Worm (Caenorhabditis elegans) whole organism, L4 larva: ENCODE measurements around the gene fbxo-11.2.

Experiments
- aly-2 ChIP-seq: sonication (generic microtip); optimal IDR thresholded peaks from 2 replicates; lab custom pipeline; 2018; ENCODE audit warnings: missing biosample characterization, missing genetic modification characterization
- ceh-82 ChIP-seq: sonication (generic microtip); optimal IDR thresholded peaks from 2 replicates; lab custom pipeline; 2017; ENCODE audit warnings: missing biosample characterization, missing genetic modification characterization
- daf-19 ChIP-seq: fragments of 200-800 bp; sonication (Bioruptor generic); conservative IDR thresholded peaks from 2 replicates; pipeline ENCODE4 v1.3.6; 2022; ENCODE audit warnings: missing genetic modification characterization, missing compliant biosample characterization
- lin-39 ChIP-seq: fragments of 150-350 bp; optimal IDR thresholded peaks from 2 replicates; lab custom pipeline; 2014; ENCODE audit warnings: missing biosample characterization, missing genetic modification reagents, missing genetic modification characterization
- mdt-29 ChIP-seq: fragments of 200-800 bp; sonication (Bioruptor generic); IDR thresholded peaks from 2 replicates; pipeline ENCODE4 v1.3.6; 2022; ENCODE audit warnings: missing genetic modification reagents, missing genetic modification characterization, missing compliant biosample characterization
- nhr-76 ChIP-seq: fragments of 150-350 bp; optimal IDR thresholded peaks from 2 replicates; lab custom pipeline; 2014; ENCODE audit warnings: missing biosample characterization, missing genetic modification characterization
- pha-4 ChIP-seq, 2 experiments: fragments of 150-350 bp in 1 of 2; fragments of 200-800 bp in 1 of 2; sonication (Bioruptor generic) in 1 of 2; IDR thresholded peaks in 1 of 2; optimal IDR thresholded peaks in 1 of 2; 2 replicates each; pipeline versions ENCODE4 v1.3.6 to Lab custom; 2014 to 2022; ENCODE audit warnings: missing genetic modification characterization in 2 of 2, missing genetic modification reagents in 2 of 2, missing biosample characterization in 1 of 2, missing compliant biosample characterization in 1 of 2

DNA sequence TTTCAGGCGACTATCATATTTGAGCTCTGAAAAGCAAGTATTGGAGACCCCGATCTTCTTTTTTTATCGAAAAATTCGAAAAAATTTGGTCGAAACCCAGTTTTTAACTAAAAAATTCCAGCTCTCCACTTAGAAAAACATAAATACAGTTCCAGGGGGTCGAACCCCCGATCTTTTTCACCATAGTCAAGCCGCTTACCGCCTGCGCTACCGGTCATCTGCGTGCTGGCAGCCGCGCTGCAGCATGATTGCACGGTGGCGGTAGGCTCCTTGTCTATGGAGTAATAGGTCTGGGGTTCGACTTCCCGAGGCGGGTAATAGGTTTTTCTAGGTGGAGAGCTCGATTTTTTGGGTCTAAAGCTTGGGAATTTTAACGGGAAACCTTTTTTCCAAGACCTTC lies 43.3 kb downstream of the fbxo-11.2 start, which contains the start of gene clc-24:
- no peak for TF ChIP-seq pha-4 (GFP tag; IDR thresholded peaks at IDR 0.05; lab: Robert Waterston, UW)
- no peak for TF ChIP-seq pha-4 (tag; optimal IDR thresholded peaks at IDR 0.05; lab: Kevin White, UChicago)
- no peak for TF ChIP-seq daf-19 (GFP tag; lab: Robert Waterston, UW)
- TF ChIP-seq ceh-82 (tag; lab: Kevin White, UChicago): no peak
- no peak for TF ChIP-seq nhr-76 (tag; lab: Kevin White, UChicago)
- TF ChIP-seq aly-2 (tag; lab: Kevin White, UChicago): no peak
- no peak for TF ChIP-seq mdt-29 (GFP tag; lab: Robert Waterston, UW)
- no peak for TF ChIP-seq lin-39 (tag; lab: Kevin White, UChicago)
